Fruit fly (Drosophila melanogaster) whole organism: ENCODE data around the gene Eno.

ENCODE experiments used
- CG8478 ChIP-seq: fragments of >200 bp; optimal IDR thresholded peaks from 2 replicates; lab custom pipeline; 2018; ENCODE audit warnings: inconsistent platforms
- Dll ChIP-seq: fragments of >200 bp; optimal IDR thresholded peaks from 2 replicates; lab custom pipeline; 2017
- EcR ChIP-seq, 2 experiments: fragments of >200 bp; optimal IDR thresholded peaks; 2 replicates each; lab custom pipeline; 2017; ENCODE audit warnings: missing biosample characterization in 2 of 2, missing genetic modification characterization in 2 of 2, missing genetic modification reagents in 2 of 2
- pan ChIP-seq: fragments of >200 bp; optimal IDR thresholded peaks from 2 replicates; lab custom pipeline; 2017
- psq ChIP-seq: fragments of >200 bp; optimal IDR thresholded peaks from 2 replicates; lab custom pipeline; 2017
- usp ChIP-seq: fragments of >200 bp; optimal IDR thresholded peaks from 2 replicates; lab custom pipeline; 2017; ENCODE audit warnings: missing biosample characterization, missing genetic modification characterization, mixed read lengths

dm6 chr2L:1727162-1727825 lies 2.1 kb downstream of the Eno start:
- TF ChIP-seq pan (lab: Kevin White, UChicago) (no peak), Dll (lab: Kevin White, UChicago) (no peak), psq (lab: Kevin White, UChicago) (no peak), CG8478 (lab: Kevin White, UChicago) (no peak), usp (GFP tag; lab: Kevin White, UChicago) (no peak), EcR (GFP tag; optimal IDR thresholded peaks at IDR 0.05; lab: Kevin White, UChicago) (peak in 1 of 2 experiments; percentile 18)
